Fruit fly (Drosophila melanogaster) Kc167 (cell line): Measurements from ENCODE around the gene CG5347.

ENCODE experiments used
- Myc ChIP-seq: fragments of >200 bp; optimal IDR thresholded peaks from 2 replicates; lab custom pipeline; 2017; ENCODE audit warnings: missing external identifiers
- Sin3A ChIP-seq: fragments of >200 bp; optimal IDR thresholded peaks from 2 replicates; lab custom pipeline; 2018; ENCODE audit warnings: missing external identifiers
- h ChIP-seq: fragments of >200 bp; optimal IDR thresholded peaks from 3 replicates; lab custom pipeline; 2018; ENCODE audit warnings: missing external identifiers
- insv ChIP-seq: fragments of >200 bp; optimal IDR thresholded peaks from 3 replicates; lab custom pipeline; 2018; ENCODE audit warnings: missing external identifiers
- psq ChIP-seq: fragments of >200 bp; optimal IDR thresholded peaks from 2 replicates; lab custom pipeline; 2017; ENCODE audit warnings: missing external identifiers
- ttk ChIP-seq: sonication (Bioruptor generic); optimal IDR thresholded peaks from 2 replicates; lab custom pipeline; 2017; ENCODE audit warnings: missing external identifiers

DNA sequence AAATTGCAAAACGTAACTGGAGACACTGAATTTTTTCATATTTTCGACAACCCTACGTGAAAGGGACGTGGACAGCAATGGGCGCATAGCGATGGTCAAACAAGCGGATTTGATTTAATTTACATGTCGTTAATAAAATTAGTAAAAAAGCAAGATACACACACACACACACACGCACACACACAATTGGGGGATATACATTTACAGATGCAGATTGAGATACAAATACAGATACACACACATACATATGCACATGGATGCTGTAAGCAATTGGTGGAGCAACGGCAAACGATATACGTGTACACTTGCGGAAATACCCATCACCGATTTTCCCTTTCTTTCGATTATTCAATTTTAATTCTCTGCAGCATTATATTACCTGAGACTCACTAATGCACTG lies 11.6 kb upstream of the CG5347 start:
- no peak for TF ChIP-seq Myc (lab: Kevin White, UChicago)
- no peak for TF ChIP-seq Sin3A (lab: Kevin White, UChicago)
- no peak for TF ChIP-seq ttk (lab: Kevin White, UChicago)
- TF ChIP-seq psq (lab: Kevin White, UChicago), result no peak
- no peak for TF ChIP-seq h
- no peak for TF ChIP-seq insv
